4 worm cellular contexts compared by ENCODE assay signal in genomic region chrII:6370110-6370509, ce11.
TF ChIP-seq lines count a peak whose summit lies in the region.

No protein-coding gene starts in this region.

TF ChIP-seq in whole organism, L2 larva, 48 proteins besides CTCF, POLR2A, EP300 and RAD21 (continues in another document):
- TF ChIP-seq mab-5 (tag; optimal IDR thresholded peaks at IDR 0.05; lab: Kevin White, UChicago) = peak; percentile 71
- TF ChIP-seq Y55F3AM.14 (GFP tag; optimal IDR thresholded peaks at IDR 0.05; lab: Kevin White, UChicago) = no peak
- no peak for TF ChIP-seq R02D3.7 (tag; optimal IDR thresholded peaks at IDR 0.05; lab: Kevin White, UChicago)
- TF ChIP-seq skn-1 (tag; optimal IDR thresholded peaks at IDR 0.05; lab: Kevin White, UChicago) = no peak
- TF ChIP-seq ztf-1 (GFP tag; conservative IDR thresholded peaks at IDR 0.05; lab: Robert Waterston, UW) = no peak
- peak; percentile 93 for TF ChIP-seq C34F6.9 (tag; optimal IDR thresholded peaks at IDR 0.05; lab: Kevin White, UChicago)
- no peak for TF ChIP-seq lin-39 (tag; optimal IDR thresholded peaks at IDR 0.05; lab: Kevin White, UChicago)
- no peak for TF ChIP-seq unc-39 (tag; optimal IDR thresholded peaks at IDR 0.05; lab: Kevin White, UChicago)
- TF ChIP-seq zag-1 (tag; optimal IDR thresholded peaks at IDR 0.05; lab: Kevin White, UChicago) = peak; percentile 56
- peak; percentile 89 for TF ChIP-seq nhr-129 (tag; optimal IDR thresholded peaks at IDR 0.05; lab: Kevin White, UChicago)
- peak; percentile 83 for TF ChIP-seq lin-11 (tag; optimal IDR thresholded peaks at IDR 0.05; lab: Kevin White, UChicago)
- TF ChIP-seq nhr-12 (tag; optimal IDR thresholded peaks at IDR 0.05; lab: Kevin White, UChicago) = no peak
- TF ChIP-seq gmeb-1 (tag; optimal IDR thresholded peaks at IDR 0.05; lab: Kevin White, UChicago) = peak; percentile 77
- TF ChIP-seq sma-9 (GFP tag; optimal IDR thresholded peaks at IDR 0.05; lab: Kevin White, UChicago) = peak; percentile 90
- TF ChIP-seq sma-9 (tag; optimal IDR thresholded peaks at IDR 0.05; lab: Kevin White, UChicago) = no peak
- peak; percentile 80 for TF ChIP-seq sma-3 (GFP tag; optimal IDR thresholded peaks at IDR 0.05; lab: Kevin White, UChicago)
- TF ChIP-seq sem-4 (tag; optimal IDR thresholded peaks at IDR 0.05; lab: Kevin White, UChicago) = no peak
- peak; percentile 92 for TF ChIP-seq blmp-1 (tag; optimal IDR thresholded peaks at IDR 0.05; lab: Kevin White, UChicago; ENCODE audit: insufficient read depth)
- no peak for TF ChIP-seq nhr-10 (tag; optimal IDR thresholded peaks at IDR 0.05; lab: Kevin White, UChicago)
- peak; percentile 66 to 88 for TF ChIP-seq lsy-2 (tag; optimal IDR thresholded peaks at IDR 0.05; lab: Kevin White, UChicago)
- peak; percentile 53 for TF ChIP-seq fos-1 (tag; optimal IDR thresholded peaks at IDR 0.05; lab: Kevin White, UChicago)
- TF ChIP-seq ztf-4 (tag; optimal IDR thresholded peaks at IDR 0.05; lab: Kevin White, UChicago) = peak; percentile 60
- peak; percentile 22 for TF ChIP-seq nhr-6 (tag; optimal IDR thresholded peaks at IDR 0.05; lab: Kevin White, UChicago)

TF ChIP-seq in whole organism, L4 larva, 104 proteins besides CTCF, POLR2A, EP300 and RAD21 (continues in another document):
- TF ChIP-seq mxl-3 (GFP tag; optimal IDR thresholded peaks at IDR 0.05; lab: Kevin White, UChicago) (peak; percentile 76), ctbp-1 (GFP tag; IDR thresholded peaks at IDR 0.05; lab: Robert Waterston, UW) (peak; percentile 69; the same call in 1 of the 2 replicates), jun-1 (tag; optimal IDR thresholded peaks at IDR 0.05; lab: Kevin White, UChicago) (no peak), hlh-11 (tag; optimal IDR thresholded peaks at IDR 0.05; lab: Kevin White, UChicago) (peak; percentile 89), nhr-11 (tag; optimal IDR thresholded peaks at IDR 0.05; lab: Kevin White, UChicago) (peak; percentile 78), Y75B8A.6 (GFP tag; IDR thresholded peaks at IDR 0.05; lab: Robert Waterston, UW) (no peak), madf-5 (GFP tag; IDR thresholded peaks at IDR 0.05; lab: Robert Waterston, UW) (no peak), mes-2 (tag; optimal IDR thresholded peaks at IDR 0.05; lab: Kevin White, UChicago; ENCODE audit: poor library complexity, severe bottlenecking) (peak; percentile 75), lsy-2 (tag; optimal IDR thresholded peaks at IDR 0.05; lab: Kevin White, UChicago) (peak; percentile 69 to 88), mdl-1 (tag; optimal IDR thresholded peaks at IDR 0.05; lab: Kevin White, UChicago) (peak; percentile 90 to 95), lir-3 (tag; optimal IDR thresholded peaks at IDR 0.05; lab: Kevin White, UChicago) (no peak), egl-27 (tag; optimal IDR thresholded peaks at IDR 0.05; lab: Kevin White, UChicago) (no peak), pqm-1 (tag; optimal IDR thresholded peaks at IDR 0.05; lab: Kevin White, UChicago) (peak; percentile 24), php-3 (GFP tag; IDR thresholded peaks at IDR 0.05; lab: Robert Waterston, UW) (no peak), unc-39 (tag; optimal IDR thresholded peaks at IDR 0.05; lab: Kevin White, UChicago) (no peak), D1046.2 (GFP tag; IDR thresholded peaks at IDR 0.05; lab: Robert Waterston, UW) (0 out of 2 replicates have a peak, but pooled peaks have one; percentile 38), lin-29 (GFP tag; IDR thresholded peaks at IDR 0.05; lab: Robert Waterston, UW) (no peak), zip-11 (GFP tag; IDR thresholded peaks at IDR 0.05; lab: Robert Waterston, UW) (no peak), aha-1 (tag; lab: Kevin White, UChicago) (peak; percentile 95), F26F4.8 (GFP tag; conservative IDR thresholded peaks at IDR 0.05; lab: Robert Waterston, UW) (no peak), fos-1 (tag; optimal IDR thresholded peaks at IDR 0.05; lab: Kevin White, UChicago) (no peak), pha-4 (GFP tag; IDR thresholded peaks at IDR 0.05; lab: Robert Waterston, UW) (peak; percentile 69), pha-4 (tag; optimal IDR thresholded peaks at IDR 0.05; lab: Kevin White, UChicago) (no peak), snpc-1.2 (GFP tag; IDR thresholded peaks at IDR 0.05; lab: Robert Waterston, UW) (peak; percentile 21; the same call in 1 of the 2 replicates)

TF ChIP-seq in whole organism, late embryonic, 69 proteins besides CTCF, POLR2A, EP300 and RAD21 (continues in another document):
- TF ChIP-seq unc-3 (GFP tag; conservative IDR thresholded peaks at IDR 0.05; lab: Robert Waterston, UW) = no peak
- no peak for TF ChIP-seq unc-3 (tag; optimal IDR thresholded peaks at IDR 0.05; lab: Kevin White, UChicago)
- TF ChIP-seq ahr-1 (tag; optimal IDR thresholded peaks at IDR 0.05; lab: Kevin White, UChicago) = no peak
- no peak for TF ChIP-seq ceh-30 (tag; optimal IDR thresholded peaks at IDR 0.05; lab: Kevin White, UChicago)
- TF ChIP-seq hlh-30 (tag; optimal IDR thresholded peaks at IDR 0.05; lab: Kevin White, UChicago; ENCODE audit: insufficient read depth) = peak; percentile 98
- peak; percentile 86 for TF ChIP-seq unc-55 (GFP tag; optimal IDR thresholded peaks at IDR 0.05; lab: Kevin White, UChicago)
- no peak for TF ChIP-seq hlh-15 (tag; optimal IDR thresholded peaks at IDR 0.05; lab: Kevin White, UChicago)
- peak; percentile 40 for TF ChIP-seq ref-2 (tag; optimal IDR thresholded peaks at IDR 0.05; lab: Kevin White, UChicago)
- no peak for TF ChIP-seq hlh-13 (GFP tag; optimal IDR thresholded peaks at IDR 0.05; lab: Kevin White, UChicago)
- no peak for TF ChIP-seq sox-2 (GFP tag; IDR thresholded peaks at IDR 0.05; lab: Robert Waterston, UW)
- peak; percentile 52 for TF ChIP-seq ets-4 (tag; optimal IDR thresholded peaks at IDR 0.05; lab: Kevin White, UChicago)
- TF ChIP-seq ceh-22 (tag; optimal IDR thresholded peaks at IDR 0.05; lab: Kevin White, UChicago) = no peak
- peak; percentile 48 for TF ChIP-seq ceh-48 (tag; optimal IDR thresholded peaks at IDR 0.05; lab: Kevin White, UChicago)
- TF ChIP-seq madf-2 (tag; optimal IDR thresholded peaks at IDR 0.05; lab: Kevin White, UChicago) = no peak
- TF ChIP-seq tbx-2 (tag; optimal IDR thresholded peaks at IDR 0.05; lab: Kevin White, UChicago) = peak; percentile 71
- no peak for TF ChIP-seq sdc-2 (tag; optimal IDR thresholded peaks at IDR 0.05; lab: Kevin White, UChicago)
- TF ChIP-seq pha-4 (tag; optimal IDR thresholded peaks at IDR 0.05; lab: Kevin White, UChicago) = no peak
- peak; percentile 75 for TF ChIP-seq nfya-1 (tag; optimal IDR thresholded peaks at IDR 0.05; lab: Kevin White, UChicago)
- peak; percentile 64 for TF ChIP-seq ceh-18 (tag; optimal IDR thresholded peaks at IDR 0.05; lab: Kevin White, UChicago)
- no peak for TF ChIP-seq C08G9.2 (tag; optimal IDR thresholded peaks at IDR 0.05; lab: Kevin White, UChicago)
- no peak for TF ChIP-seq hlh-8 (tag; optimal IDR thresholded peaks at IDR 0.05; lab: Kevin White, UChicago)
- no peak for TF ChIP-seq lim-6 (tag; optimal IDR thresholded peaks at IDR 0.05; lab: Kevin White, UChicago)
- peak; percentile 0 for TF ChIP-seq eyg-1 (tag; optimal IDR thresholded peaks at IDR 0.05; lab: Kevin White, UChicago)
- peak; percentile 63 for TF ChIP-seq dve-1 (tag; optimal IDR thresholded peaks at IDR 0.05; lab: Kevin White, UChicago)
- no peak for TF ChIP-seq C38D4.7 (GFP tag; optimal IDR thresholded peaks at IDR 0.05; lab: Kevin White, UChicago)
- no peak for TF ChIP-seq ceh-45 (GFP tag; IDR thresholded peaks at IDR 0.05; lab: Robert Waterston, UW)
- no peak for TF ChIP-seq pag-3 (tag; optimal IDR thresholded peaks at IDR 0.05; lab: Kevin White, UChicago; ENCODE audit: borderline replicate concordance)

TF ChIP-seq in whole organism, mixed stage, embryonic, 35 proteins besides CTCF, POLR2A, EP300 and RAD21:
- TF ChIP-seq mls-2 (tag; optimal IDR thresholded peaks at IDR 0.05; lab: Kevin White, UChicago) = no peak
- no peak for TF ChIP-seq ztf-11 (tag; optimal IDR thresholded peaks at IDR 0.05; lab: Kevin White, UChicago)
- peak; percentile 74 for TF ChIP-seq blmp-1 (tag; optimal IDR thresholded peaks at IDR 0.05; lab: Kevin White, UChicago)
- peak; percentile 46 for TF ChIP-seq unc-62 (GFP tag; optimal IDR thresholded peaks at IDR 0.05; lab: Kevin White, UChicago)
- peak; percentile 31 for TF ChIP-seq nhr-2 (tag; optimal IDR thresholded peaks at IDR 0.05; lab: Kevin White, UChicago)
- TF ChIP-seq lsy-2 (tag; optimal IDR thresholded peaks at IDR 0.05; lab: Kevin White, UChicago) = peak; percentile 65
- no peak for TF ChIP-seq cnd-1 (tag; optimal IDR thresholded peaks at IDR 0.05; lab: Kevin White, UChicago)
- TF ChIP-seq nhr-237 (tag; optimal IDR thresholded peaks at IDR 0.05; lab: Kevin White, UChicago) = peak; percentile 62
- TF ChIP-seq hlh-1 (tag; optimal IDR thresholded peaks at IDR 0.05; lab: Kevin White, UChicago) = peak; percentile 60
- TF ChIP-seq snpc-4 (tag; optimal IDR thresholded peaks at IDR 0.05; lab: Kevin White, UChicago) = no peak
- peak; percentile 88 for TF ChIP-seq ham-2 (GFP tag; optimal IDR thresholded peaks at IDR 0.05; lab: Kevin White, UChicago)
- peak; percentile 75 for TF ChIP-seq mep-1 (tag; optimal IDR thresholded peaks at IDR 0.05; lab: Kevin White, UChicago)
- TF ChIP-seq lin-13 (tag; optimal IDR thresholded peaks at IDR 0.05; lab: Kevin White, UChicago) = peak; percentile 15
- TF ChIP-seq lin-32 (GFP tag; optimal IDR thresholded peaks at IDR 0.05; lab: Kevin White, UChicago) = no peak
- TF ChIP-seq mab-5 (tag; optimal IDR thresholded peaks at IDR 0.05; lab: Kevin White, UChicago) = no peak
- peak; percentile 36 for TF ChIP-seq unc-120 (tag; optimal IDR thresholded peaks at IDR 0.05; lab: Kevin White, UChicago; ENCODE audit: poor library complexity, severe bottlenecking)
- no peak for TF ChIP-seq elt-3 (tag; optimal IDR thresholded peaks at IDR 0.05; lab: Kevin White, UChicago)
- peak; percentile 50 for TF ChIP-seq sptf-1 (tag; optimal IDR thresholded peaks at IDR 0.05; lab: Kevin White, UChicago)
- TF ChIP-seq tbx-8 (GFP tag; optimal IDR thresholded peaks at IDR 0.05; lab: Kevin White, UChicago) = no peak
- peak; percentile 48 for TF ChIP-seq drap-1 (GFP tag; optimal IDR thresholded peaks at IDR 0.05; lab: Kevin White, UChicago)
- no peak for TF ChIP-seq nhr-76 (tag; optimal IDR thresholded peaks at IDR 0.05; lab: Kevin White, UChicago)
- peak; percentile 71 for TF ChIP-seq ceh-39 (tag; optimal IDR thresholded peaks at IDR 0.05; lab: Kevin White, UChicago)
- TF ChIP-seq ces-1 (GFP tag; optimal IDR thresholded peaks at IDR 0.05; lab: Kevin White, UChicago) = peak; percentile 95
- peak; percentile 66 for TF ChIP-seq pha-4 (tag; optimal IDR thresholded peaks at IDR 0.05; lab: Kevin White, UChicago)
